Worm (Caenorhabditis elegans) whole organism, L4/young adult: Measurements from ENCODE around the gene clec-117.

Experiments
- W03F9.2 ChIP-seq: fragments of 150-350 bp; optimal IDR thresholded peaks from 2 replicates; lab custom pipeline; 2014; ENCODE audit warnings: missing biosample characterization, missing genetic modification characterization
- dao-5 ChIP-seq: sonication (generic microtip); optimal IDR thresholded peaks from 2 replicates; lab custom pipeline; 2016; ENCODE audit warnings: missing genotype, missing genetic modification characterization, moderate library complexity, missing compliant biosample characterization
- him-1 ChIP-seq: sonication (generic microtip); optimal IDR thresholded peaks from 2 replicates; lab custom pipeline; 2016; ENCODE audit warnings: missing genotype, missing genetic modification reagents, missing genetic modification characterization, missing compliant biosample characterization

clec-117 gene

DNA sequence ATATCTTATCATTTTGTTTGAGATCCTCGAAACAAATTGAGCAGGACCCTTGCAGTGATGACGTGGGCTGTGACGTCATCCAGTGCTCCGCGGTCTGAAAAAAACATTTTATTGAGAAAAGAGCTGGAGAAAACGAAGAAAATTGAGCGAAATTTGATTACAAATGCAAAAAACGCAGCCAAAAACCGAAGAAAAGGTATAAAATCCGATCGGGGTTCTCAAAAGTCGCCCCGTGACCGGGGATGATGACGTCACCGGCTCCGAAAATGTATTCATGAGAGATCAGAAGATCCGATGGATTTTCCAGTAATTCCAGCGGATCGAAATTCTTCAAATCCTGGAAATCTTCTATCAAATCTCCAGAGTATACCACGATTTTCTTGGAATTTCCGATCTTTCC, 14.3 kb downstream of the clec-117 start, which contains the start of gene trul-1:
TSS of gene trul-1 (minus strand) at position 101 of the 400 bp plus-strand sequence.
- TF ChIP-seq W03F9.2 (tag; lab: Kevin White, UChicago): no peak
- TF ChIP-seq dao-5 (tag; lab: Kevin White, UChicago): no peak
- no peak for TF ChIP-seq him-1 (tag; lab: Kevin White, UChicago)

DNA sequence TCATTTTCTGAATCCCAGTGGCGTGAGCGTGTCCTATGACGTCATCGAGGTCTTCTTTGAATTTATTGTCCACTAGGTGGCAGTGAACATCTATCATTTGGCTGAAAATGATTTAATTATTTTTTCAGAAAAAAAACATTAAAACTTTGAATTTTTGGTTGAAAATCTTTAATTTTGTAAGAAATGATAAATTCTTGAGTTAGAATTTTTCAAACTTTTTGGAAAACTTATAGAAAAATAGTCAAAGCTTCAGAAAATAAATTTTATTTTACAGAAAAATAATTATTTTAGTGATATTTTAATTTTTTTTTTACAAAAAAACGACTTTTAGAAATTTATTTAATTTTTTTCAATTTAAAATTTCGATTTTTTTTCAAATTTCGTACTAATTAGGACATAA, 18.2 kb downstream of the clec-117 start, which contains the start of gene B0432.8:
TSS of gene B0432.8 (minus strand) at position 101 of the 400 bp plus-strand sequence.
- TF ChIP-seq W03F9.2 (tag; lab: Kevin White, UChicago) (no peak), him-1 (tag; lab: Kevin White, UChicago) (no peak), dao-5 (tag; lab: Kevin White, UChicago) (no peak)

DNA sequence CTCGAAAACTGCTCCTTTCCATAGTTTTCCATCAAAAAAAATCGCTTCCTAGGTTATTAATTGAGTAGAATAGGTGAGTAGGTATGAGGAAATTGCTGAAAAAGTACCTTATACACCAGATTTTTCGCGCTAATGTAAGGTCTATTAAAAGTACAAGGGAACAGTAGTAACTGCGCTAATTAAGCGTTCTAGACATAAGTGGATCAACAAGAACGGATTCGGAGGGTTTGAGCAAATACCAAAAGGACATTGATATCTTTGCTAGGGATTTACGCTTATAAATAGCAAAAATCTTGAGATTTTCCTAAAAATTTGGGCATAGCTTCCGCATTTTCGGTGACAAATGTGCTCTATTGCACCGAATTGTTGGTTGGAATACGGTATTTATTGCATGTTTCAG, 22.9 kb downstream of the clec-117 start, which contains the start of gene B0432.7:
TSS of gene B0432.7 (minus strand) at position 101 of the 400 bp plus-strand sequence.
- no peak for TF ChIP-seq dao-5 (tag; lab: Kevin White, UChicago)
- no peak for TF ChIP-seq him-1 (tag; lab: Kevin White, UChicago)
- TF ChIP-seq W03F9.2 (tag; lab: Kevin White, UChicago): no peak

DNA sequence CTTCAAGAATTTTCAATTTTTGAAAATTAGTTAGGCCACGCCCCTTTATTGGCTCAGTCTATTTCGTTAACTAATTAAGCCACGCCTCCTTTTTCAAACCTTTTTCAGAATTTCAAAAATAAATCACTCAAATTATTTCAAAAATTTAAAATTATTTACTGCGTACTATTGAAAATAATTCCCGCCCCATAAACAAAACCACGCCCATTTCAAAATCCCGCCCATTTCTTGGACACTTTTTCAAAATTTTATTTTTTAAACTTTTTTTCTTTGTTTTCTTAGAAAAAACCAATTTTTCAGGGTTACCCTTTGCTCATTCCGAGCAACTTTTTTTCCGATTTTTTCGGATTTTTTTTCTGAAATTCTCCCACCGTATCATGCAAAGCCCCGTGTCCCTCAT, 32.8 kb downstream of the clec-117 start, which contains the start of gene B0432.14:
TSS of gene B0432.14 (plus strand) at position 301 of the 400 bp plus-strand sequence.
- no peak for TF ChIP-seq W03F9.2 (tag; lab: Kevin White, UChicago)
- TF ChIP-seq dao-5 (tag; lab: Kevin White, UChicago): no peak
- no peak for TF ChIP-seq him-1 (tag; lab: Kevin White, UChicago)

DNA sequence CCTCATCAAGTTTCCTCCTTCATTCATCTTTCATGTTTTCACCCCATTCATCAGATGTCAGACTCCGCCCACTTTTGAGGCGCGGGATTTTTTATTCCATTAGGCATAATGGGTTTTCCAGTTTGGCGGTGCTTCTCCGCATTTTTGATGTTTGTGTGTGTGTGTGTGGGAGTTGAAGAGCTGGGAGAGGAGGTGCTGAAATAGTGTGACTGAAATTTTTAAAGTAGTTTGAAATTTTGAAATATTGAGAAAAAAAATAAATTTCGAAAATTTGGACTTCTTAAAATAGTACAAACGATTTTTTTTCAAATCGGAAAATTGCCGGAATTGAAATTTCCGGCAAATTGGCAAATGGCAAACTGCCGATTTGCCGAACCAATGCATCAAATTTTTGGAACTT, 33.2 kb downstream of the clec-117 start, which contains the start of gene scc-2:
TSS of gene scc-2 (minus strand) at position 101 of the 400 bp plus-strand sequence.
- TF ChIP-seq W03F9.2 (tag; lab: Kevin White, UChicago) (no peak), dao-5 (tag; lab: Kevin White, UChicago) (no peak), him-1 (tag; lab: Kevin White, UChicago) (no peak)

DNA sequence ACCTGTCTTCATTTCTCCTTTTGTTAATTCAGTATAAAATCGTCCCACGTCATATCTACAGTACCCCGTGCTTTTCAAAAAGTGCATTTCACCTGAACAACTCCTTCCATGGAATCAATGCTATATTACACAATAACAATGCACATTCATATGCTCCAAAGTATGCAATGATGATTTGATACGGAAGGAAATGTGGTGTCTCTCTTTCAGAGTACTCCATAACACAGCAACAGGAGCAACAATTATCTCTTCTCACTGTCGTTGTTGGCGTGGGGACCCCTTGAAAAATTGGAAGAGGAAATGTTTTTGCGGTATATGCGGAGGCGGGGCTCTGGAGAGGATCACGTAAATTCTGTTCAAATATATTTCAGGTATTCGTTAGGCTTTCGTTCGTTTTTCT, 39.3 kb downstream of the clec-117 start, which contains the start of gene cat-2:
TSS of gene cat-2 (plus strand) at position 301 of the 400 bp plus-strand sequence.
- TF ChIP-seq W03F9.2 (tag; lab: Kevin White, UChicago) (no peak), dao-5 (tag; lab: Kevin White, UChicago) (no peak), him-1 (tag; lab: Kevin White, UChicago) (no peak)

DNA sequence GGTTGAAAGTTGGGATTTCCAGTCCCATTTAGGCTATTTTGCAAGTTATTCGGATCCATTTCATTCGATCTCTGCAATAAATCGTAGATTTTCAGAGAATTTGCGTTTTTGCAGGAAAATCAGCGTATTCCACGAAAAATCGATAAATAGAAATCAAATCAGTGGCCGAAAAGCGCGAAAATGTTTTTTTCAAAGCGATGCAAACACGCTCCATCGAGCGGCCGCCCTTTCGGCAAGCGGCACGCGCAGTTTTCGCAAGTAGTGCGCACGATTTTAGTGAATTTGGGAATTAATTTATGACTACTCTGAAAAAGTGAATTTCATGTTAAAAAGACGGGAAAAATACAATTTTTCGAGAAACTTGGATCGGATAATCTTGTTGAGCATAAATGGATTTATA, 41.7 kb downstream of the clec-117 start:
- TF ChIP-seq dao-5 (tag; lab: Kevin White, UChicago) (peak; percentile 32), him-1 (tag; lab: Kevin White, UChicago) (peak; percentile 49), W03F9.2 (tag; lab: Kevin White, UChicago) (peak; percentile 93)

DNA sequence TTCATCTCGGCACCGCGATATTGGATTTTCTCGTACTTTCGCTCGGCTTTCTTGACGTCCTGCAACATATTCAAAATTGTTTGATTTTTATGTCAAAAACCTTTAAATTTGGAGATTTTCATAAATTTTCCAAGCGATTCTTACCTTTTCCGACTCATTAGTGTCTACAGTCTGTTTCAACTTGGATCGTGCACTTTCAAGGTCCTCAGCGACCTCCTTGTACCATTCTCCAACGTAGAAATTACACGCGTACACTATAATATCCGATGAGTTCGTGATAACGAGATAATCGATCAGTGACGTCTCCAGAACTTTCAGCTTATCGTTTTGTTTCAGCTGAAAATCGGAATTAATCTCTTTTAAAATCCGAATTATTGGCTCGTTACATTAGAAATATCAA, 49.1 kb downstream of the clec-117 start:
- TF ChIP-seq W03F9.2 (tag; lab: Kevin White, UChicago): no peak
- TF ChIP-seq him-1 (tag; lab: Kevin White, UChicago): no peak
- TF ChIP-seq dao-5 (tag; lab: Kevin White, UChicago): no peak
